Fruit fly (Drosophila melanogaster) whole organism: ENCODE measurements around the gene Lip4.

Experiments
- CG8478 ChIP-seq: fragments of >200 bp; optimal IDR thresholded peaks from 2 replicates; lab custom pipeline; 2018; ENCODE audit warnings: inconsistent platforms
- Dll ChIP-seq: fragments of >200 bp; optimal IDR thresholded peaks from 2 replicates; lab custom pipeline; 2017
- EcR ChIP-seq, 2 experiments: fragments of >200 bp; optimal IDR thresholded peaks; 2 replicates each; lab custom pipeline; 2017; ENCODE audit warnings: missing biosample characterization in 2 of 2, missing genetic modification characterization in 2 of 2, missing genetic modification reagents in 2 of 2
- pan ChIP-seq: fragments of >200 bp; optimal IDR thresholded peaks from 2 replicates; lab custom pipeline; 2017
- psq ChIP-seq: fragments of >200 bp; optimal IDR thresholded peaks from 2 replicates; lab custom pipeline; 2017
- usp ChIP-seq: fragments of >200 bp; optimal IDR thresholded peaks from 2 replicates; lab custom pipeline; 2017; ENCODE audit warnings: missing biosample characterization, missing genetic modification characterization, mixed read lengths

Lip4 gene

DNA sequence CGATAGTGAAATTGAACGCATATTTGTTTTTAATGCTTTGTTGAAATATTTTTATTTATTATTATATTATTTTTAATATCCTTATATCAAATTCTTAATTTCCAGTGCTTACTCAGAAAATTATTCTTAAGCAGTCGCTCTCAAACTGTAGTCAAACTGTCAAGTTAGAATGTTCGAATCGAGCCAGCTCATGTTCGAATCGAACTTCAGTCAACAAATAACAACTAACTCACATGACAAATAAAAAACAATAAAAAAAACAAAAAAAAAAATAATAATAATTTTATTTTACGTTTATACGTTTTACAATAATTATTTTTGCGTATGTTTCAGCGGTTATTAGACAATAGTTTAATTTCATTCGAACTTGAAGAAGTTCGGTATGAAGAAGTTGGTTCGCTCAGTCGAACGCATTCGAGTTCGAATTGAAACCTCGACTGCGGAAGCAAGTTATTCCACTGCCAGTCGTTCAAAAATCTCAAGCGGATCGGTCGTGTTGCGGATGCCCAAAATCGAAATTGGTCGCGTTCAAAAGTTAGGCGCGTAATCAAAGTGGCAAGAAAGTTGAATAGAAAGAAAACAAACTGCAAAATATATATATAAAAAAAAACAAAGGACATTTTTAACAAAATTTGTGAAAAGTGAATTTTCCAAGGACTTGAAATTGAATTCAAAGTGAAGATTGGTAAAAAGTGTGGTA is 17.2 kb downstream of the Lip4 start, which contains the start of gene Trim9:
Trim9 (plus strand) TSS at position 463 of the 700 bp plus-strand sequence.
- TF ChIP-seq pan (lab: Kevin White, UChicago) (no peak), Dll (lab: Kevin White, UChicago) (no peak), psq (lab: Kevin White, UChicago) (no peak), usp (GFP tag; lab: Kevin White, UChicago) (no peak), CG8478 (lab: Kevin White, UChicago) (no peak), EcR (GFP tag; optimal IDR thresholded peaks at IDR 0.05; lab: Kevin White, UChicago) (no peak)

DNA sequence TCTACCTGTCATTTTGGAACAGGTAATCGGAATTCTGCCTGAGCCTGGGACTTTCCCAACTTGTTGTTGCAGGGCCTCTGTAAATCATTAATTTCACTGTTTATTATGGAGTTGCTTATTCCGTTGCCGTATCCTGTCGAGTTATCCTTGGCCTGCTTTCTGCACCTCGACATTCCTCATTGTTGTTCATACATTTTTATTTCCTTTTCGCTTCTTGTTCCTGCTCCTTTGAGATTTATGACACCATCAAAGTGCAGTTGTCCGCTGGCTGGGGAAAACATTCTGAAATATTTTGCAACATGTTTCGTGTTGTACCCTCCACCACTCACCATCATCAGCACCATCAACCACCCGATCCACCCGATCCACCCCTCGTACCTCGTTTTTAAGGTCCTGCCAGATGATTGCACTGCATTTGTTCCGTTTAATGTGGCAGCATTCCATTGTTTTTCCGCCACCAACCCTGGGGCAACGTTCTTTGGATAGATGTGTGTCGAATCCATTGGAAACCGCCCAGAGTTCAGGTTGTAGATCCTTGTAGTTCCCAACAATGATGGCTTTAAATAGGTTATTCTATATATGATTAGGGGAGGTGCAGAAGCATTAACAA is 21.5 kb downstream of the Lip4 start:
- TF ChIP-seq psq (lab: Kevin White, UChicago), result no peak
- TF ChIP-seq CG8478 (lab: Kevin White, UChicago), result no peak
- no peak for TF ChIP-seq pan (lab: Kevin White, UChicago)
- TF ChIP-seq Dll (lab: Kevin White, UChicago), result no peak
- no peak for TF ChIP-seq EcR (GFP tag; optimal IDR thresholded peaks at IDR 0.05; lab: Kevin White, UChicago)
- TF ChIP-seq usp (GFP tag; lab: Kevin White, UChicago), result no peak

DNA sequence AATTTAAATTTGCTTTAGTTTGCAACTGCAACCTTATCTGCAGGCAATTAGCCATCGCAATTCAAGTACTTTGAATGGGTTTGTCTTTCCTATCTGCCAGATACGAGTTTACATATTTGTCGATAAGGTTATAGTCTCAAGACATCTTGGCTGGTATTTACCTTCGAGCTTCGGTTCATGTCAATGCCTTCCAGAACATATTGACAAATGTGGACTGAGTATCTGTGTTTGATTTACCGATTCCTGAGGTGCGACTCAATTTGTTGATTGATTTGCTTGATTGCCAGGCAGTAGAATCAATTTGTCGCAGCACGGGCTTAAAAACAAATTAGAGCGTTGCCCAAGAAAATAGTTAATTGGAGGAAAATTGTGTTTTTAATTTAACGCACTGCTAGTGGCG is 25.4 kb downstream of the Lip4 start:
- TF ChIP-seq usp (GFP tag; lab: Kevin White, UChicago) (no peak), EcR (GFP tag; optimal IDR thresholded peaks at IDR 0.05; lab: Kevin White, UChicago) (no peak), CG8478 (lab: Kevin White, UChicago) (no peak), psq (lab: Kevin White, UChicago) (no peak), pan (lab: Kevin White, UChicago) (no peak), Dll (lab: Kevin White, UChicago) (no peak)

DNA sequence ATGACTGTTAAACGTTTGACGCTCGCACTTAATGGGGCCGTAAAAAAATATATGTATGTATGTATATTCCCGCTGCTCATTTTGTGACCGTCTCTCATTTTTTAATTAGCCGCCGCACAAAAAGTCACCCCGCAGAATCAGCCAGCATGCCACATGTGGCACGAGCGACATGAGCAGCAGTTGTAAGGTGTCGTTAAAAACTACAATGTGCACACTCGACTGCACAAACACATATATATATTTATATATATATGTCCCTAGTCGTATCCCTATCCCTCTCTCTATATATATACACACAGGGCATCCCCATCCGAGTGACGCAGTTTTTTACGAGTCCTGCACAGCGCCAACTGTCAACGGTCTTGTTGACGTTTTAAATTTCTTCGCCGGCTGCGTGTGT is 26.3 kb downstream of the Lip4 start:
- no peak for TF ChIP-seq EcR (GFP tag; optimal IDR thresholded peaks at IDR 0.05; lab: Kevin White, UChicago)
- no peak for TF ChIP-seq CG8478 (lab: Kevin White, UChicago)
- TF ChIP-seq pan (lab: Kevin White, UChicago), result no peak
- TF ChIP-seq psq (lab: Kevin White, UChicago), result no peak
- TF ChIP-seq usp (GFP tag; lab: Kevin White, UChicago), result no peak
- no peak for TF ChIP-seq Dll (lab: Kevin White, UChicago)

DNA sequence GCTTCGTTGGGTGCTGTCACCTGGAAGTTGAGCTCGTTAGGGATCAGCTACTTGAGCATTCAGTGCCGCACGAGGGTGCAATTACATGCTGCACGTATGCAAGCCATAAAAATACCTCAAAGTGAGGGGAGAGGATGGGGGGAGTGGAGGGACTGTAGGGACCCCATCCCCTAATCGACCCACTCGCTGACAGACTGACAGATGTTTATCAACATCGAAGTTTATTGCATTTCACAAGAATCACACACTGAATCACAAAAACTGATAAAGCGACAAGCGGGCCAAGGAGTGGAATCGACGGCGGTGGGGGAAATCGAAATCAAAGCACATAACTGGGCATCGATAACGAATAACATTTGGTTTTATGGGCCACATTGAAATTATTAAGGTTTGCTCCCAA is 27.3 kb downstream of the Lip4 start:
- TF ChIP-seq Dll (lab: Kevin White, UChicago), result no peak
- TF ChIP-seq EcR (GFP tag; optimal IDR thresholded peaks at IDR 0.05; lab: Kevin White, UChicago), result no peak
- TF ChIP-seq CG8478 (lab: Kevin White, UChicago), result no peak

DNA sequence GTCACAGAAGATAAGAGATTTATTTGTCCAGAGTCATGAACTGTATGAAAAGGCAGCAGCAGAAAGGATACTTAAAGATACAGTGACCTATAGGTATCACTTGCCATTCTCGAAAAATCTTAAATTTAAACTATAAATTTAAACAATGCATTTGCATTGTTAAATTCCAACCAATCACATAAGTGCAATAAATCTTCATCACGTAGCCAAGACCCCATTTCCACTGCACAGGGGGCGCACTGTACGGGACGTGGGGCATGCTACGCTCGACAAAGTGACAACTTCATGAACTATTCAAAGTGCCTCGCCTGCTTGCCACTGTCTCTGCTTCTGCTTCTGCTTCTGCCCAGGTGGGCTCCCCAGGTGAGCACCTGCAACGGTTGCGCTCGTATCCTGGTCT is 27.9 kb downstream of the Lip4 start:
- no peak for TF ChIP-seq psq (lab: Kevin White, UChicago)
- no peak for TF ChIP-seq Dll (lab: Kevin White, UChicago)
- no peak for TF ChIP-seq usp (GFP tag; lab: Kevin White, UChicago)
- TF ChIP-seq pan (lab: Kevin White, UChicago), result no peak
- no peak for TF ChIP-seq CG8478 (lab: Kevin White, UChicago)
- TF ChIP-seq EcR (GFP tag; optimal IDR thresholded peaks at IDR 0.05; lab: Kevin White, UChicago), result no peak

DNA sequence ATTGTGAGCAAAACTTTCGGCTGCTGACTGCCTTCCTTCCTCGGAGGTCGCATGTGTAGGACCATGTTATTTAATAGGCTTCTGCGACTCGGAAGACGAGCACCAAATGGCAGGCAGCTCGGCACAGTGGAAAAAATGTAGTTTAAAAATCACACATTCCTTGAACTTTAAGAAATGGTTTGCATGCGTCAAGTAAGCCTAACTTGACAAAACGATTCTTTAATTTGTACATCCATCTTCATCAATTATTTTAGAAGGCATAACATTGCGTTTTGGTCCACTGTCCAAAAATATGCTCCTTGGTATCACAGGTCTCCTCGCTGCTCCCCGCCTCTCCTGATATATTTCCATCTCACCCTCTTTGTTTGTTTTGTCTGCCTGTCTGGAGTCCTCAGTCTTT is 38.3 kb downstream of the Lip4 start:
- TF ChIP-seq usp (GFP tag; lab: Kevin White, UChicago), result no peak
- no peak for TF ChIP-seq CG8478 (lab: Kevin White, UChicago)
- TF ChIP-seq pan (lab: Kevin White, UChicago), result no peak
- no peak for TF ChIP-seq EcR (GFP tag; optimal IDR thresholded peaks at IDR 0.05; lab: Kevin White, UChicago)
- TF ChIP-seq psq (lab: Kevin White, UChicago), result no peak
- TF ChIP-seq Dll (lab: Kevin White, UChicago), result no peak

DNA sequence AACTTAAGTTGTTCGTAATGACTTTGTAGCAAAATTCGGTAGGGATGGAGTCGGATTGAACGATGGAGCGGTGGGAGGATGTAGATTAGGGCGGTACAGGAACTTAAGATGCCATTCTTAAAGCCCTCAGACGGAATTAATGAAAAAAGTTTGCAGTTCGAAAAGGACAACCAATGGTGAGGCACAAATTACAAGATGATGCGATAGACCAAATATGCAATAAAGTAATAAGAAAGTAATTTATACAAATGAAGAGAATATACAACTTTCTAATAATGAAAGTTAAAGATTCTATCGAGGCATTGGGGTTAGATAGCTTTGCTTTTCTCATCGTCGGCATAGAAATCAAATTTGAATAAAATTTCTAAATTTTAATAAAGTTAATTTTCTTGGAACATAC is 39.6 kb downstream of the Lip4 start, which contains the start of gene CG6138:
CG6138 (plus strand) TSS at position 301 of the 400 bp plus-strand sequence.
- TF ChIP-seq Dll (lab: Kevin White, UChicago), result no peak
- TF ChIP-seq psq (lab: Kevin White, UChicago), result no peak
- TF ChIP-seq pan (lab: Kevin White, UChicago), result no peak
- TF ChIP-seq usp (GFP tag; lab: Kevin White, UChicago), result no peak
- TF ChIP-seq CG8478 (lab: Kevin White, UChicago), result no peak
- no peak for TF ChIP-seq EcR (GFP tag; optimal IDR thresholded peaks at IDR 0.05; lab: Kevin White, UChicago)

DNA sequence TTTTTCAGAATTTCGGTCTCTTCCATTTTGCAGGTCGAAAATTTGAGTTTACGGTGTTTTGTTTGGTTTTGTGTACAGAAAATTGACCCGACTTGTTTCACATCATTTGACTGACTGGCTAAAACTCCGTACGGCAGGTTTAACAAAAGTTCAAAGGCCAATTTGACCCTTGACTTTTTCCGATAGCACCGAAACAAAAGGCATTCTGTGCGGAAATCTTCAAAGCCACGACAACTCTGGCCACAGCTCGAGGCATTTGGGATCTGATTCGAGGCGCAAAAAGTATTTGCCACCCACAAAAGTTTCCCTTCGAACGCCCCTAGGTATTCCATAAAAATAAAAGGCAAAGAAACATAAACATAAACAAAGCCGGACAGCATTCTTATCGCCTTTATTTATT is 50.3 kb downstream of the Lip4 start, which contains the start of gene w-cup:
w-cup (minus strand) TSS at position 101 of the 400 bp plus-strand sequence.
- no peak for TF ChIP-seq EcR (GFP tag; optimal IDR thresholded peaks at IDR 0.05; lab: Kevin White, UChicago)

DNA sequence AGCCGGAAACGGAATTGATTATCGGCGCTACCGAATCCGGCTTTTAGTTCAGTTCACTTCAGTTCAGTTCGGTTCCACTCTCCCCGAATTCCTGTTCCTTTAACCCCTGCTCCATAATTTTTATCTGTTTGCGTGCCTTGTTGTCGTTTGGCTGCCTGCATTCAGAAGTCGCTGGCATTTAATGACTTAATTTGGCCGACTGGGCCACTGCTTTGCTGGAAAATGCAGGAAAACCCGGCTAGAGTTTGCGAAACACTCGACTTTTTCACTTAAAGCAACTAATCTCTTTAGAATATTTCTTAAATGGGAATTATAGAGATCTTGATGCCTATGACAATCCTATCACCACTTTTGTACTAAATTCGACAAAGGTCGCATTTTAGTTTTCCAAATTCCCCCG is 52.1 kb downstream of the Lip4 start, which contains the start of gene CG34160:
CG34160 (plus strand) TSS at position 301 of the 400 bp plus-strand sequence.
- TF ChIP-seq psq (lab: Kevin White, UChicago) (no peak), Dll (lab: Kevin White, UChicago) (no peak), usp (GFP tag; lab: Kevin White, UChicago) (no peak), EcR (GFP tag; optimal IDR thresholded peaks at IDR 0.05; lab: Kevin White, UChicago) (no peak), pan (lab: Kevin White, UChicago) (no peak), CG8478 (lab: Kevin White, UChicago) (no peak)
